Worm (Caenorhabditis elegans): ENCODE measurements around the gene ceh-24.

DNA sequence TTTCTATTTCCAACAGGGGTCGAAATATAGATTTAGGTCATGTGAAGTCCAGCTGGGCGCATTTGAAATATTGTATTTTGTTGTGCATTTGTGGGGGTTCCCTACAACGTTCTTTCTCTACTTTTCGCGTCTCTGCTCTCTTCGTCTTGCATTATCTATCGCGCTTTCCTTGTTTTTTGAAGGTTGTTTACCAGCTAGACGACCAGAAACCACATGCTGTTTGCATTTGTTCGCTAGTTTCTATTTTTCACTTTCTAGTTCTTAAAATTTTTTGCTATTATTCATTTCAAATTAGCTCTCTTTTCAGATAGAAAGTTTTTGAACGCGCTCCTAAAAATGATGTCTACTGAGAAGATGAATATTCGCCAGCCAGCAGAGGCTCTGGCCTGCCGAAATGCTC lies 26.4 kb downstream of the ceh-24 start, which contains the start of gene F55B12.10:
- TF ChIP-seq W03F9.2 (tag; optimal IDR thresholded peaks at IDR 0.05) (no peak), dao-5 (tag; optimal IDR thresholded peaks at IDR 0.05) (no peak), him-1 (tag; optimal IDR thresholded peaks at IDR 0.05) (no peak)
